Worm (Caenorhabditis elegans) whole organism, L4 larva: Measurements from ENCODE around the gene dpff-1.

ENCODE experiments used
- jun-1 ChIP-seq: fragments of 150-350 bp; optimal IDR thresholded peaks from 2 replicates; lab custom pipeline; 2014; ENCODE audit warnings: missing biosample characterization, missing genetic modification reagents, missing genetic modification characterization
- ztf-7 ChIP-seq: fragments of 150-350 bp; optimal IDR thresholded peaks from 2 replicates; lab custom pipeline; 2014; ENCODE audit warnings: missing biosample characterization, missing genetic modification characterization

- no peak for TF ChIP-seq jun-1 (tag; lab: Kevin White, UChicago)
- TF ChIP-seq ztf-7 (tag; lab: Kevin White, UChicago), result no peak
Observed at ce11 chrIII:5922236-5922635, 16.1 kb upstream of the dpff-1 start.
